Worm (Caenorhabditis elegans): Measurements from ENCODE around the gene mai-1.

ce11 chrX:3117204-3117603 lies 815 bp upstream of the mai-1 start:
- no peak for TF ChIP-seq lin-15B (tag; optimal IDR thresholded peaks at IDR 0.05)
- no peak for TF ChIP-seq snpc-4 (tag; optimal IDR thresholded peaks at IDR 0.05)
